Worm (Caenorhabditis elegans) whole organism, mixed stage, embryonic: ENCODE data around the gene lim-4.

ENCODE experiments used
- M03D4.4 ChIP-seq: sonication (generic microtip); optimal IDR thresholded peaks from 2 replicates; lab custom pipeline; 2017; ENCODE audit warnings: mild to moderate bottlenecking, missing genetic modification characterization, missing compliant biosample characterization
- ceh-43 ChIP-seq: fragments of 200-800 bp; sonication (Bioruptor generic); optimal IDR thresholded peaks from 2 replicates; lab custom pipeline; 2018; ENCODE audit warnings: mild to moderate bottlenecking, missing genetic modification characterization, moderate library complexity, missing compliant biosample characterization
- ces-1 ChIP-seq: fragments of 150-350 bp; optimal IDR thresholded peaks from 2 replicates; lab custom pipeline; 2014; ENCODE audit warnings: missing biosample characterization, missing genetic modification reagents, missing genetic modification characterization
- cnd-1 ChIP-seq: fragments of 200-800 bp; sonication (Bioruptor generic); optimal IDR thresholded peaks from 2 replicates; lab custom pipeline; 2018; ENCODE audit warnings: mild to moderate bottlenecking, missing genetic modification characterization, missing compliant biosample characterization
- elt-1 ChIP-seq: sonication (generic microtip); optimal IDR thresholded peaks from 2 replicates; lab custom pipeline; 2017; ENCODE audit warnings: missing genetic modification characterization, mild to moderate bottlenecking, missing compliant biosample characterization, antibody characterized with exemption, moderate library complexity, borderline replicate concordance; ENCODE audit not compliant: insufficient read depth
- hlh-1 ChIP-seq: fragments of 150-350 bp; optimal IDR thresholded peaks from 2 replicates; lab custom pipeline; 2014; ENCODE audit warnings: missing biosample characterization, missing genetic modification reagents, missing genetic modification characterization
- lin-13 ChIP-seq: fragments of 150-350 bp; optimal IDR thresholded peaks from 2 replicates; lab custom pipeline; 2014; ENCODE audit warnings: missing biosample characterization, missing genetic modification characterization
- lsy-2 ChIP-seq: fragments of 150-350 bp; optimal IDR thresholded peaks from 2 replicates; lab custom pipeline; 2014; ENCODE audit warnings: missing biosample characterization, missing genetic modification characterization
- mab-5 ChIP-seq: fragments of 150-350 bp; optimal IDR thresholded peaks from 2 replicates; lab custom pipeline; 2014; ENCODE audit warnings: missing biosample characterization, missing genetic modification characterization
- mep-1 ChIP-seq: fragments of 150-350 bp; optimal IDR thresholded peaks from 2 replicates; lab custom pipeline; 2017; ENCODE audit warnings: missing biosample characterization, missing genetic modification reagents, missing genetic modification characterization, inconsistent platforms
- nhr-237 ChIP-seq: fragments of 150-350 bp; optimal IDR thresholded peaks from 2 replicates; lab custom pipeline; 2014; ENCODE audit warnings: missing biosample characterization, missing genetic modification characterization
- nhr-28 ChIP-seq: fragments of 150-350 bp; optimal IDR thresholded peaks from 2 replicates; lab custom pipeline; 2014; ENCODE audit warnings: missing biosample characterization, missing genetic modification characterization
- nhr-76 ChIP-seq: sonication (generic microtip); optimal IDR thresholded peaks from 2 replicates; lab custom pipeline; 2017; ENCODE audit warnings: missing biosample characterization, missing genetic modification characterization
- pha-4 ChIP-seq: fragments of 150-350 bp; optimal IDR thresholded peaks from 2 replicates; lab custom pipeline; 2018; ENCODE audit warnings: missing biosample characterization, missing genetic modification reagents, missing genetic modification characterization
- snpc-4 ChIP-seq: fragments of 150-350 bp; optimal IDR thresholded peaks from 2 replicates; lab custom pipeline; 2014; ENCODE audit warnings: missing biosample characterization, missing genetic modification characterization
- sptf-1 ChIP-seq: sonication (generic microtip); optimal IDR thresholded peaks from 2 replicates; lab custom pipeline; 2017; ENCODE audit warnings: mild to moderate bottlenecking, missing genetic modification characterization, moderate library complexity, missing compliant biosample characterization
- unc-120 ChIP-seq: sonication (generic microtip); optimal IDR thresholded peaks from 2 replicates; lab custom pipeline; 2017; ENCODE audit warnings: missing genetic modification characterization, missing compliant biosample characterization; ENCODE audit not compliant: poor library complexity, severe bottlenecking

The lim-4 gene

DNA sequence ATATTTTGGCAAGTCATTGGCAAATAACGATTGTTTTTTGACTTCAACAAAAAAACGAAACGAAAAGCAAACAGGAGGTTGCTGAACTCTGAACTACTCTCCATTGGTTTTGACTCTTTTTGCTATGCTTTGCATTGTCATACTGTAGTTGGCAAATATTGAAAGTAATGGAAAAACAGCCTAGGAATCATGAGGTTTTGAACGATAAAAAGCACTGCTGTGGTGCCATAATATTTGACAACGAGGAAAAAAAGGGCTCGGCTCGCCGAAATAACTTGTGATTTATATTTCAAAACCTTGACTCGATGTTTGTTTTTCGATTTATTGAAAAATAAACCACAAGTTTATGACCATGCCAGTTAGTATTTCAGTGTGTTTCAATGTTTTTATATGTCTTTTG lies 53.6 kb downstream of the lim-4 start:
- no peak for TF ChIP-seq elt-1 (tag; lab: Kevin White, UChicago)
- TF ChIP-seq nhr-28 (tag; lab: Kevin White, UChicago) = no peak
- TF ChIP-seq lsy-2 (tag; lab: Kevin White, UChicago) = no peak
- no peak for TF ChIP-seq mep-1 (tag; lab: Kevin White, UChicago)
- no peak for TF ChIP-seq hlh-1 (tag; lab: Kevin White, UChicago)
- TF ChIP-seq nhr-237 (tag; lab: Kevin White, UChicago) = no peak
- TF ChIP-seq ceh-43 = no peak
- no peak for TF ChIP-seq lin-13
- no peak for TF ChIP-seq cnd-1 (tag; lab: Kevin White, UChicago)
- no peak for TF ChIP-seq unc-120 (tag; lab: Kevin White, UChicago)
- TF ChIP-seq sptf-1 (tag; lab: Kevin White, UChicago) = no peak
- TF ChIP-seq M03D4.4 (tag; lab: Kevin White, UChicago) = no peak
- TF ChIP-seq ces-1 = no peak
- TF ChIP-seq nhr-76 (tag; lab: Kevin White, UChicago) = no peak
- TF ChIP-seq pha-4 (tag; lab: Kevin White, UChicago) = no peak
- TF ChIP-seq snpc-4 (tag; lab: Kevin White, UChicago) = no peak
- no peak for TF ChIP-seq mab-5
- TF ChIP-seq, all 35 proteins: peak for 0
